Worm (Caenorhabditis elegans) whole organism, midembryonic: Measurements from ENCODE around the gene K06H6.2.

Experiments used
- T22C8.4 ChIP-seq: fragments of 200-800 bp; sonication (Bioruptor generic); IDR thresholded peaks from 2 replicates; pipeline ENCODE4 v1.3.6; 2022; ENCODE audit warnings: missing genetic modification characterization, missing compliant biosample characterization
- cog-1 ChIP-seq: sonication (generic microtip); optimal IDR thresholded peaks from 2 replicates; lab custom pipeline; 2016; ENCODE audit warnings: missing genetic modification characterization, missing compliant biosample characterization
- flt-1 ChIP-seq: fragments of 200-800 bp; sonication (Bioruptor generic); IDR thresholded peaks from 2 replicates; pipeline ENCODE4 v1.3.6; 2022; ENCODE audit warnings: missing genetic modification characterization, missing compliant biosample characterization
- klf-2 ChIP-seq: fragments of 200-800 bp; sonication (Bioruptor generic); conservative IDR thresholded peaks from 2 replicates; pipeline ENCODE4 v1.3.6; 2022; ENCODE audit warnings: missing genetic modification reagents, missing genetic modification characterization, missing compliant biosample characterization
- med-1 ChIP-seq: sonication (generic microtip); optimal IDR thresholded peaks from 2 replicates; lab custom pipeline; 2017; ENCODE audit warnings: missing genetic modification characterization, mild to moderate bottlenecking, missing compliant biosample characterization, antibody characterized with exemption, missing genetic modification reagents; ENCODE audit not compliant: insufficient read depth
- ref-1 ChIP-seq: fragments of 200-800 bp; sonication (Bioruptor generic); conservative IDR thresholded peaks from 2 replicates; pipeline ENCODE4 v1.3.6; 2022; ENCODE audit warnings: missing genetic modification reagents, missing genetic modification characterization, missing compliant biosample characterization
- tab-1 ChIP-seq: fragments of 200-800 bp; sonication (Bioruptor generic); IDR thresholded peaks from 2 replicates; pipeline ENCODE4 v1.3.6; 2022; ENCODE audit warnings: missing genetic modification characterization, missing compliant biosample characterization
- ztf-23 ChIP-seq: fragments of 200-800 bp; sonication (Bioruptor generic); IDR thresholded peaks from 2 replicates; pipeline ENCODE4 v1.3.6; 2022; ENCODE audit warnings: missing genetic modification reagents, missing genetic modification characterization, missing compliant biosample characterization
- ztf-29 ChIP-seq: fragments of 200-800 bp; sonication (Bioruptor generic); IDR thresholded peaks from 2 replicates; pipeline ENCODE4 v1.3.6; 2022; ENCODE audit warnings: missing genetic modification reagents, missing genetic modification characterization, missing compliant biosample characterization

K06H6.2 gene

DNA sequence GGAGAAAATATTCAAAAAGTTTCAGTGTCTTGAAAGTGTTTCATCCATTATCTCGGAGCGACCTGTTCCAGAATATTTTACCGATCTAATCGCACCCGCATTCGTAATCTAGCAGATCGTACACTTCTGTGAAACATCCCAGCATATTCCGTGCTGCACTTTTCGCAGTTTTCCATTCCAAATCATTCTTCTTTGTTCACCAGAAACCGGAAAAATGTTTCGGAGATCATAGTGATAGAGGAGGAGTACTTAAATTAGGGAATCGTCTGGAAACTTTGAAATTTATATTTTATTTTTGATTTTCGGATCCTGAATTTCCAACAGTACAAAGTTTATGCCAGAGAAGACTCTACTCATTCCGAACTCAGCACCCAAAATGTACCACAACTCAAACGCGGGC lies at the start of gene K06H6.2:
Gene K06H6.2 (plus strand): TSS at position 301 of the 400 bp plus-strand sequence.
- TF ChIP-seq tab-1 = no peak
- TF ChIP-seq flt-1 = no peak
- TF ChIP-seq T22C8.4 (GFP tag; lab: Robert Waterston, UW) = no peak
- TF ChIP-seq ztf-29 (GFP tag; lab: Robert Waterston, UW) = no peak
- no peak for TF ChIP-seq cog-1 (tag; lab: Kevin White, UChicago)

ce11 chrV:536571-536970 lies 49.0 kb upstream of the K06H6.2 start, which contains the start of gene C14C6.5:
Gene C14C6.5, plus strand, starts transcription at chrV:536628.
- TF ChIP-seq cog-1 (tag; lab: Kevin White, UChicago) (no peak), flt-1 (no peak), klf-2 (GFP tag; lab: Robert Waterston, UW) (no peak), med-1 (GFP tag; lab: Kevin White, UChicago) (no peak), ref-1 (GFP tag; lab: Robert Waterston, UW) (no peak), ztf-29 (GFP tag; lab: Robert Waterston, UW) (no peak), ztf-23 (no peak), T22C8.4 (GFP tag; lab: Robert Waterston, UW) (no peak), tab-1 (no peak)

DNA sequence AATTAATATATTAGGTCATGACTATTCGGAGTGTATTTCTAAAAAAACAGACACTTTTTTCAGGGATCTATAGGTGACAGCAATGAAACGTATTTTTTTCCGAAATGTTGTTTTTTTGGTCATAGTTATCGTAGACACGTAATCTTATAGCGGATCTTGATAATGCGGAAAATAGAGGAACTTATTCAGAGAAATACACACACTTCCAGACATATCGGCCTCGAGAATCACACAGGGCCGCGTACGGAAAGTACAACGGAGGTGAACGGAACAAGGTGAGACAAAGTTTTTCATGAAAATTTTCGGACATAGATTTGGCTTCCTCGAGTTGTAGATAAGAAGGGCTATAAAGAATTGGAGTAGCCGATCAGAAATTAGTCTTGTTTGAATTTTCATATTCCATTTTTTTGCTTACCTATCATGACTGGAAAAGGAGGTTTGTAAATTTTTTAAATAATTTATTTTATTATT lies 46.5 kb upstream of the K06H6.2 start, which contains the start of gene nhr-155:
Gene nhr-155 (plus strand): TSS at position 421 of the 471 bp plus-strand sequence.
- no peak for TF ChIP-seq cog-1 (tag; lab: Kevin White, UChicago)
- TF ChIP-seq ref-1 (GFP tag; lab: Robert Waterston, UW) = no peak
- no peak for TF ChIP-seq T22C8.4 (GFP tag; lab: Robert Waterston, UW)
- no peak for TF ChIP-seq tab-1
- no peak for TF ChIP-seq flt-1
- TF ChIP-seq med-1 (GFP tag; lab: Kevin White, UChicago) = no peak
- TF ChIP-seq ztf-23 = no peak
- TF ChIP-seq klf-2 (GFP tag; lab: Robert Waterston, UW) = no peak
- TF ChIP-seq ztf-29 (GFP tag; lab: Robert Waterston, UW) = no peak

DNA sequence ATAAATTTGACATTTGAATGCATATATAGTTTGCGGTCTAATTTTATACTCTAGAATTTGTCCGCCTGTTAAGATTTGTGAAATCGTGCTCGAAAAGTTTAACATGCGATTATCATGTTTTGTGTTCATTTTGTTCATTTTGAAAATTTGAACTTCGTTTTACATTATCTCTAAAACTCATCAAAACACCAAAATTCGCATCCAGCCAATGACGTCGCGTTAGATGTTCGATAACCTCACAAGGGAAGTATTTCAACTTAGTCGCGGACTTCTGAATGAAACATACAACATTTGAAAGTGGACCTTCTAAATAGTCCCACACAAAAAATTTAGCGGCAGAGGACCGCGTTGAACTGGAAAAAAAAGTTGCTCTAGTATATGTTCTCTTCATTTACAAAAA lies 44.1 kb upstream of the K06H6.2 start:
- TF ChIP-seq ztf-23 = no peak
- no peak for TF ChIP-seq T22C8.4 (GFP tag; lab: Robert Waterston, UW)
- TF ChIP-seq ztf-29 (GFP tag; lab: Robert Waterston, UW) = no peak

ce11 chrV:543169-543568 lies 42.4 kb upstream of the K06H6.2 start, which contains the start of gene C14C6.3:
Gene C14C6.3, plus strand, starts transcription at chrV:543469.
- TF ChIP-seq ztf-23 (no peak), cog-1 (tag; lab: Kevin White, UChicago) (no peak), med-1 (GFP tag; lab: Kevin White, UChicago) (no peak), flt-1 (no peak), T22C8.4 (GFP tag; lab: Robert Waterston, UW) (no peak), klf-2 (GFP tag; lab: Robert Waterston, UW) (no peak), ref-1 (GFP tag; lab: Robert Waterston, UW) (no peak), tab-1 (no peak), ztf-29 (GFP tag; lab: Robert Waterston, UW) (no peak)

DNA sequence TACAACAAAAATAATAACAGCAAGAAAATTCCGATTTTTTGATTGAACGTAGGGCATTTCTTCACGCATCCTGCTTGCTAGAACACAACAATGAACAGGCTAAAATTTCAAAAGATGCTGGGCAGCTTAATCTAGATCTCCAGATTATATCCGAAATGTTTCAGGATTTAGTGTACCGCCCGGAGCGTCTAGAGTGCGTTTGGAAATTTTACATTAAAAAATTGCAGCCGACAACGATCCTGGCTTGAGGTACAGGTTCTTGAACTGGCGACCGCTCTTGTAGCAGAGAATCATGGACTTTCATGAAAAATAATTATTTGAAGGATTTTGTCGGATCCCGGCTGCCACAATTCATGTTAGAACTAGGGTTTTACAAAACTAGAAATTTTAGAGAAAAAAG lies 37.6 kb upstream of the K06H6.2 start, which contains the start of gene C14C6.6:
Gene C14C6.6 (minus strand): TSS at position 101 of the 400 bp plus-strand sequence.
- no peak for TF ChIP-seq ref-1 (GFP tag; lab: Robert Waterston, UW)
- no peak for TF ChIP-seq cog-1 (tag; lab: Kevin White, UChicago)
- TF ChIP-seq ztf-23 = no peak
- TF ChIP-seq ztf-29 (GFP tag; lab: Robert Waterston, UW) = no peak

DNA sequence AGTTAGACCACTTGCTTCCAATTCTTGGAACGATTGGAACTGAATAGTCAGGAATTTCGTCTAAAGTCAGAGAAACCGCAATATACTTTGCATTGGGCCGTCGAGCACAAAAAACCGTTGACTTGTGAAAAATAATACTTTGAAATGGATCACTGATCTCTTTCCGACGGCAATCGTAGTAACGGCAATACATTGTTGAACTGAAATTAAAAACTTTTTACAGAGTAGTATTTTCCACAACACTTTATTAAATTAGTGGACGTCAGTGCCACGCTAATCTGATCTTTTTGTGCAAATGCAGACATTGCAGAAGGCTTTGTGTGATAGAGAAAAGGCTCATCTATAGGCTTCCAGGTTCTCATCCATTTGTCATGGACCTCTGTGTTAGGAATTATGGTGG lies 33.2 kb upstream of the K06H6.2 start:
- TF ChIP-seq flt-1 = no peak
- TF ChIP-seq ref-1 (GFP tag; lab: Robert Waterston, UW) = no peak
- TF ChIP-seq ztf-29 (GFP tag; lab: Robert Waterston, UW) = no peak
- no peak for TF ChIP-seq cog-1 (tag; lab: Kevin White, UChicago)
- no peak for TF ChIP-seq ztf-23
- no peak for TF ChIP-seq klf-2 (GFP tag; lab: Robert Waterston, UW)
- no peak for TF ChIP-seq tab-1
- no peak for TF ChIP-seq med-1 (GFP tag; lab: Kevin White, UChicago)
- TF ChIP-seq T22C8.4 (GFP tag; lab: Robert Waterston, UW) = no peak

- TF ChIP-seq ztf-29 (GFP tag; lab: Robert Waterston, UW) (no peak), ref-1 (GFP tag; lab: Robert Waterston, UW) (no peak), flt-1 (no peak), med-1 (GFP tag; lab: Kevin White, UChicago) (no peak), klf-2 (GFP tag; lab: Robert Waterston, UW) (no peak), ztf-23 (no peak), cog-1 (tag; lab: Kevin White, UChicago) (no peak), T22C8.4 (GFP tag; lab: Robert Waterston, UW) (no peak), tab-1 (no peak)
These were observed 32.5 kb upstream of the K06H6.2 start, which contains the start of gene C14C6.8 for ce11 chrV:553067-553466. Gene C14C6.8, minus strand, starts transcription at chrV:553167.

- no peak for TF ChIP-seq flt-1
- no peak for TF ChIP-seq ztf-23
- TF ChIP-seq ztf-29 (GFP tag; lab: Robert Waterston, UW) = no peak
- no peak for TF ChIP-seq klf-2 (GFP tag; lab: Robert Waterston, UW)
- no peak for TF ChIP-seq T22C8.4 (GFP tag; lab: Robert Waterston, UW)
- no peak for TF ChIP-seq cog-1 (tag; lab: Kevin White, UChicago)
- no peak for TF ChIP-seq med-1 (GFP tag; lab: Kevin White, UChicago)
- TF ChIP-seq ref-1 (GFP tag; lab: Robert Waterston, UW) = no peak
- TF ChIP-seq tab-1 = no peak
These were observed 29.5 kb upstream of the K06H6.2 start, which contains the start of gene srx-8 for ce11 chrV:556055-556454. Gene srx-8, minus strand, starts transcription at chrV:556155.

- no peak for TF ChIP-seq cog-1 (tag; lab: Kevin White, UChicago)
These were observed 25.6 kb upstream of the K06H6.2 start, which contains the start of gene srx-7 for ce11 chrV:559940-560339. Gene srx-7, plus strand, starts transcription at chrV:560195.
